Fruit fly (Drosophila melanogaster) whole organism, prepupa: ENCODE data around the gene MICU3.

ENCODE experiments used
- CG10631 ChIP-seq: fragments of 200-800 bp; sonication (Bioruptor generic); optimal IDR thresholded peaks from 2 replicates; lab custom pipeline; 2016; ENCODE audit warnings: missing biosample characterization, missing genetic modification characterization
- CG10669 ChIP-seq: fragments of 200-800 bp; sonication (Bioruptor generic); optimal IDR thresholded peaks from 3 replicates; lab custom pipeline; 2018; ENCODE audit warnings: missing biosample characterization, mild to moderate bottlenecking, missing genetic modification characterization, moderate library complexity
- CG11902 ChIP-seq: fragments of 200-800 bp; sonication (Bioruptor generic); optimal IDR thresholded peaks from 3 replicates; lab custom pipeline; 2016; ENCODE audit warnings: missing biosample characterization, missing genetic modification characterization
- CG3032 ChIP-seq: fragments of 200-800 bp; optimal IDR thresholded peaks from 2 replicates; lab custom pipeline; 2019; ENCODE audit warnings: missing biosample characterization, mild to moderate bottlenecking, missing genetic modification characterization, moderate library complexity
- CG32006 ChIP-seq: fragments of 200-800 bp; sonication (Bioruptor generic); optimal IDR thresholded peaks from 3 replicates; lab custom pipeline; 2017; ENCODE audit warnings: missing biosample characterization, mild to moderate bottlenecking, missing genetic modification characterization
- CG3919 ChIP-seq: fragments of 200-800 bp; sonication (Bioruptor generic); optimal IDR thresholded peaks from 3 replicates; lab custom pipeline; 2016; ENCODE audit warnings: missing biosample characterization, missing genetic modification characterization
- CG6163 ChIP-seq: fragments of 200-800 bp; sonication (Bioruptor generic); IDR thresholded peaks from 3 replicates; pipeline ENCODE4 v1.3.6; 2022; ENCODE audit warnings: missing biosample characterization, missing genetic modification characterization
- CG6276 ChIP-seq: fragments of 200-800 bp; sonication (Bioruptor generic); optimal IDR thresholded peaks from 2 replicates; lab custom pipeline; 2017; ENCODE audit warnings: missing biosample characterization, mild to moderate bottlenecking, missing genetic modification characterization
- CG6792 ChIP-seq: fragments of 200-800 bp; sonication (Bioruptor generic); optimal IDR thresholded peaks from 3 replicates; lab custom pipeline; 2016; ENCODE audit warnings: missing biosample characterization, missing genetic modification characterization
- CG6854 ChIP-seq: fragments of 200-800 bp; sonication (Bioruptor generic); optimal IDR thresholded peaks from 2 replicates; lab custom pipeline; 2017; ENCODE audit warnings: missing biosample characterization, mild to moderate bottlenecking, missing genetic modification characterization
- CG7368 ChIP-seq: fragments of 200-800 bp; sonication (Bioruptor generic); optimal IDR thresholded peaks from 3 replicates; lab custom pipeline; 2016; ENCODE audit warnings: missing biosample characterization, missing genetic modification characterization
- CG8119 ChIP-seq: fragments of 200-800 bp; sonication (Bioruptor generic); IDR thresholded peaks from 3 replicates; pipeline ENCODE4 v1.3.6; 2022; ENCODE audit warnings: missing biosample characterization, missing genetic modification characterization
- Eip78C ChIP-seq: fragments of 200-800 bp; sonication (Bioruptor generic); peaks from one replicate; lab custom pipeline; 2016; ENCODE audit warnings: missing biosample characterization, missing genetic modification characterization
- Ets96B ChIP-seq: fragments of 200-800 bp; optimal IDR thresholded peaks from 2 replicates; lab custom pipeline; 2019; ENCODE audit warnings: missing biosample characterization, mild to moderate bottlenecking, missing genetic modification characterization, moderate library complexity
- Gug ChIP-seq: fragments of 200-800 bp; sonication (Bioruptor generic); IDR thresholded peaks from 2 replicates; pipeline ENCODE4 v1.3.6; 2022; ENCODE audit warnings: missing biosample characterization, missing genetic modification characterization
- Hr38 ChIP-seq: sonication (Bioruptor generic); optimal IDR thresholded peaks from 2 replicates; lab custom pipeline; 2016; ENCODE audit warnings: missing biosample characterization, missing genetic modification characterization
- Hr39 ChIP-seq: fragments of 200-800 bp; sonication (Bioruptor generic); optimal IDR thresholded peaks from 2 replicates; lab custom pipeline; 2016; ENCODE audit warnings: missing biosample characterization, missing genetic modification characterization
- Hr4 ChIP-seq: fragments of 200-800 bp; sonication (Bioruptor generic); optimal IDR thresholded peaks from 3 replicates; lab custom pipeline; 2016; ENCODE audit warnings: missing biosample characterization, missing genetic modification characterization
- Lpt ChIP-seq: fragments of 200-800 bp; sonication (Bioruptor generic); optimal IDR thresholded peaks from 3 replicates; lab custom pipeline; 2016; ENCODE audit warnings: missing biosample characterization, missing genetic modification characterization
- Met ChIP-seq: fragments of 200-800 bp; sonication (Bioruptor generic); optimal IDR thresholded peaks from 3 replicates; lab custom pipeline; 2016; ENCODE audit warnings: missing biosample characterization, missing genetic modification characterization
- Smox ChIP-seq: fragments of 200-800 bp; sonication (Bioruptor generic); optimal IDR thresholded peaks from 3 replicates; lab custom pipeline; 2016; ENCODE audit warnings: missing biosample characterization, missing genetic modification characterization
- Sox102F ChIP-seq: fragments of 200-800 bp; sonication (Bioruptor generic); optimal IDR thresholded peaks from 2 replicates; lab custom pipeline; 2016; ENCODE audit warnings: missing biosample characterization, mild to moderate bottlenecking, missing genetic modification characterization
- Sox14 ChIP-seq: fragments of 200-800 bp; sonication (Bioruptor generic); optimal IDR thresholded peaks from 3 replicates; lab custom pipeline; 2016; ENCODE audit warnings: missing biosample characterization, missing genetic modification characterization
- Sox15 ChIP-seq: fragments of 200-800 bp; sonication (Bioruptor generic); optimal IDR thresholded peaks from 3 replicates; lab custom pipeline; 2016; ENCODE audit warnings: missing biosample characterization, missing genetic modification characterization
- achi ChIP-seq: fragments of 200-800 bp; sonication (Bioruptor generic); optimal IDR thresholded peaks from 3 replicates; lab custom pipeline; 2016; ENCODE audit warnings: missing biosample characterization, missing genetic modification characterization
- acj6 ChIP-seq: fragments of 200-800 bp; sonication (Bioruptor generic); optimal IDR thresholded peaks from 3 replicates; lab custom pipeline; 2016; ENCODE audit warnings: missing biosample characterization, missing genetic modification characterization
- cyc ChIP-seq: fragments of 200-800 bp; sonication (Bioruptor generic); optimal IDR thresholded peaks from 3 replicates; lab custom pipeline; 2016; ENCODE audit warnings: missing biosample characterization, missing genetic modification characterization
- dac ChIP-seq: fragments of 200-800 bp; sonication (Bioruptor generic); optimal IDR thresholded peaks from 2 replicates; lab custom pipeline; 2017; ENCODE audit warnings: missing biosample characterization, mild to moderate bottlenecking, missing genetic modification characterization
- dsx ChIP-seq: fragments of 200-800 bp; optimal IDR thresholded peaks from 3 replicates; lab custom pipeline; 2019; ENCODE audit warnings: missing biosample characterization, mild to moderate bottlenecking, missing genetic modification characterization, moderate library complexity; ENCODE audit not compliant: poor library complexity, severe bottlenecking
- eg ChIP-seq: fragments of 200-800 bp; sonication (Bioruptor generic); IDR thresholded peaks from 3 replicates; pipeline ENCODE4 v1.3.6; 2022; ENCODE audit warnings: missing biosample characterization, missing genetic modification characterization
- esn ChIP-seq: fragments of 200-800 bp; sonication (Bioruptor generic); optimal IDR thresholded peaks from 2 replicates; lab custom pipeline; 2016; ENCODE audit warnings: missing biosample characterization, mild to moderate bottlenecking, missing genetic modification characterization, moderate library complexity
- fd59A ChIP-seq: fragments of 200-800 bp; sonication (Bioruptor generic); optimal IDR thresholded peaks from 2 replicates; lab custom pipeline; 2017; ENCODE audit warnings: missing biosample characterization, mild to moderate bottlenecking, missing genetic modification characterization, missing genetic modification reagents
- fkh ChIP-seq: fragments of 200-800 bp; sonication (Bioruptor generic); optimal IDR thresholded peaks from 3 replicates; lab custom pipeline; 2017; ENCODE audit warnings: missing biosample characterization, mild to moderate bottlenecking, missing genetic modification characterization, moderate library complexity
- lz ChIP-seq: fragments of 200-800 bp; sonication (Bioruptor generic); optimal IDR thresholded peaks from 3 replicates; lab custom pipeline; 2016; ENCODE audit warnings: missing biosample characterization, missing genetic modification characterization
- net ChIP-seq: fragments of 200-800 bp; sonication (Bioruptor generic); optimal IDR thresholded peaks from 3 replicates; lab custom pipeline; 2016; ENCODE audit warnings: missing biosample characterization, missing genetic modification characterization
- pdm3 ChIP-seq: fragments of 200-800 bp; sonication (Bioruptor generic); optimal IDR thresholded peaks from 3 replicates; lab custom pipeline; 2016; ENCODE audit warnings: missing biosample characterization, missing genetic modification characterization
- svp ChIP-seq: fragments of 200-800 bp; sonication (Bioruptor generic); peaks from one replicate; lab custom pipeline; 2016; ENCODE audit warnings: missing biosample characterization, missing genetic modification characterization
- topi ChIP-seq: fragments of 200-800 bp; sonication (Bioruptor generic); optimal IDR thresholded peaks from 3 replicates; lab custom pipeline; 2016; ENCODE audit warnings: missing biosample characterization, missing genetic modification characterization

Gene MICU3

dm6 chr3R:19888156-19888784 lies 41.2 kb downstream of the MICU3 start, which contains the start of gene ninaE:
Gene ninaE, minus strand, starts transcription at chr3R:19888206.
- TF ChIP-seq dsx (no peak), lz (GFP tag; lab: Kevin White, UChicago) (no peak), CG7368 (GFP tag; lab: Kevin White, UChicago) (no peak), dac (no peak), Smox (GFP tag; lab: Kevin White, UChicago) (no peak), CG8119 (GFP tag; lab: Robert Waterston, UW) (no peak), svp (no peak), net (no peak), cyc (GFP tag; lab: Kevin White, UChicago) (no peak)

- TF ChIP-seq Eip78C (GFP tag; lab: Kevin White, UChicago) = peak; percentile 46
- no peak for TF ChIP-seq CG3919 (GFP tag; lab: Kevin White, UChicago)
- no peak for TF ChIP-seq Hr38
- TF ChIP-seq Lpt = no peak
- peak; percentile 68 for TF ChIP-seq fkh (GFP tag; lab: Kevin White, UChicago)
- TF ChIP-seq CG6163 (GFP tag; lab: Robert Waterston, UW) = 0 out of 3 replicates have a peak, but pooled peaks have one; percentile 6
- TF ChIP-seq esn (GFP tag; lab: Kevin White, UChicago) = no peak
- TF ChIP-seq Ets96B (tag; lab: Kevin White, UChicago) = no peak
- no peak for TF ChIP-seq fd59A (GFP tag; lab: Kevin White, UChicago)
- no peak for TF ChIP-seq achi (GFP tag; lab: Kevin White, UChicago)
- peak; percentile 60 for TF ChIP-seq CG6276 (GFP tag; lab: Kevin White, UChicago)
- TF ChIP-seq CG6854 (GFP tag; lab: Kevin White, UChicago) = no peak
- TF ChIP-seq CG10631 (GFP tag; lab: Kevin White, UChicago) = no peak
- no peak for TF ChIP-seq CG6792 (GFP tag; lab: Kevin White, UChicago)
- TF ChIP-seq CG32006 = peak; percentile 31
Measured at dm6 chr3R:19889603-19890187, 42.6 kb downstream of the MICU3 start.

- TF ChIP-seq CG32006 (peak; percentile 16), dac (no peak), CG6163 (GFP tag; lab: Robert Waterston, UW) (0 out of 3 replicates have a peak, but pooled peaks have one; percentile 20), acj6 (GFP tag; lab: Kevin White, UChicago) (peak; percentile 5), cyc (GFP tag; lab: Kevin White, UChicago) (no peak), dsx (no peak), Hr4 (GFP tag; lab: Kevin White, UChicago) (peak; percentile 12), Gug (GFP tag; lab: Robert Waterston, UW) (no peak), CG10669 (GFP tag; lab: Kevin White, UChicago) (no peak), eg (GFP tag; lab: Robert Waterston, UW) (peak; percentile 34; the same call in 1 of the 3 replicates), Met (GFP tag; lab: Kevin White, UChicago) (no peak), net (peak; percentile 20), CG11902 (GFP tag; lab: Kevin White, UChicago) (no peak), topi (GFP tag; lab: Kevin White, UChicago) (no peak), Hr39 (no peak), CG3032 (no peak), pdm3 (GFP tag; lab: Kevin White, UChicago) (peak; percentile 8), Sox102F (GFP tag; lab: Kevin White, UChicago) (no peak), Sox14 (GFP tag; lab: Kevin White, UChicago) (peak; percentile 4), CG7368 (GFP tag; lab: Kevin White, UChicago) (no peak), CG6854 (GFP tag; lab: Kevin White, UChicago) (no peak), Sox15 (GFP tag; lab: Kevin White, UChicago) (no peak), svp (peak; percentile 71), fd59A (GFP tag; lab: Kevin White, UChicago) (no peak)
Measured at dm6 chr3R:19890340-19890998, 43.4 kb downstream of the MICU3 start, which contains the start of gene CG4733. Gene CG4733, plus strand, starts transcription at chr3R:19890689.
